Worm (Caenorhabditis elegans) whole organism, L2 larva: ENCODE results near the gene sqv-2.

Experiments
- dmd-4 ChIP-seq: sonication (generic microtip); optimal IDR thresholded peaks from 2 replicates; lab custom pipeline; 2017; ENCODE audit warnings: missing biosample characterization, missing genetic modification characterization
- egl-27 ChIP-seq: sonication (generic microtip); optimal IDR thresholded peaks from 3 replicates; lab custom pipeline; 2017; ENCODE audit warnings: missing biosample characterization, missing genetic modification reagents, missing genetic modification characterization
- elt-3 ChIP-seq: sonication (generic microtip); optimal IDR thresholded peaks from 2 replicates; lab custom pipeline; 2017; ENCODE audit warnings: missing biosample characterization, missing genetic modification characterization
- mdl-1 ChIP-seq, 2 experiments: fragments of 150-350 bp in 1 of 2; sonication (generic microtip) in 1 of 2; optimal IDR thresholded peaks; 2 replicates each; lab custom pipeline; 2017; ENCODE audit warnings: missing biosample characterization in 2 of 2, missing genetic modification characterization in 2 of 2
- nhr-11 ChIP-seq: fragments of 150-350 bp; optimal IDR thresholded peaks from 2 replicates; lab custom pipeline; 2014; ENCODE audit warnings: missing biosample characterization, missing genetic modification characterization
- nhr-237 ChIP-seq: fragments of 150-350 bp; optimal IDR thresholded peaks from 2 replicates; lab custom pipeline; 2014; ENCODE audit warnings: missing biosample characterization, missing genetic modification characterization
- nhr-6 ChIP-seq: fragments of 150-350 bp; optimal IDR thresholded peaks from 2 replicates; lab custom pipeline; 2014; ENCODE audit warnings: missing biosample characterization, missing genetic modification characterization
- nhr-77 ChIP-seq: fragments of 150-350 bp; optimal IDR thresholded peaks from 2 replicates; lab custom pipeline; 2014; ENCODE audit warnings: missing biosample characterization, missing genetic modification characterization
- snpc-4 ChIP-seq: fragments of 150-350 bp; optimal IDR thresholded peaks from 2 replicates; lab custom pipeline; 2014; ENCODE audit warnings: missing biosample characterization, missing genetic modification characterization
- ztf-4 ChIP-seq: fragments of 150-350 bp; optimal IDR thresholded peaks from 2 replicates; lab custom pipeline; 2014; ENCODE audit warnings: missing biosample characterization, missing genetic modification characterization

DNA sequence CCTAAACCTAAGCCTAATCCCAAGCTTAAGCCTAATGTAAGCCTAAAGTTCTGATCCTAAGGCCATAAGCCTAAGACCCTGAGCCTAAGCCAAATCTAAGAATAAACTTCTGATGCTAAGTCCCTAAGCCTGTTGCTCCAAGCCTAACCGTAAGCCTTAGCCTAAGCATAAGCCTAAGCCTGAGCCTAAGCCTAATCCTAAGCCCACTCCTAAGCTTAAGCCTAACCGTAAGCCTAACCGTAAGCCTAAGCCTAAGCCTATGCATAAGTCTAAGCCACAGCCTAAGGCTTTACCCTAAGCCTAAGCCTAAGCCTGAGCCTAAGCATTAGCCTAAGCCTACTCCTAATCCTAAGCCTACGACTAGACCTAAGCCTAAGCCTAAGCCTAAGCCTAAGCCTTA lies 34.9 kb downstream of the sqv-2 start:
- TF ChIP-seq snpc-4 (tag; lab: Kevin White, UChicago) (no peak), elt-3 (tag; lab: Kevin White, UChicago) (no peak), nhr-77 (tag; lab: Kevin White, UChicago) (no peak), dmd-4 (no peak), ztf-4 (tag; lab: Kevin White, UChicago) (no peak), mdl-1 (tag; optimal IDR thresholded peaks at IDR 0.05; lab: Kevin White, UChicago) (no peak), egl-27 (no peak), nhr-11 (tag; lab: Kevin White, UChicago) (no peak), nhr-237 (tag; lab: Kevin White, UChicago) (no peak), nhr-6 (no peak)
